Worm (Caenorhabditis elegans): ENCODE measurements around the gene F44D12.10.

Gene F44D12.10

ce11 chrIV:10036966-10037365 lies at the start of gene F44D12.10:
TSS of gene F44D12.10 (minus strand) at chrIV:10037066.
- no peak for TF ChIP-seq zip-5 (tag; optimal IDR thresholded peaks at IDR 0.05)
- no peak for TF ChIP-seq hlh-15 (tag; optimal IDR thresholded peaks at IDR 0.05)
- TF ChIP-seq ceh-2 (tag; optimal IDR thresholded peaks at IDR 0.05): no peak
- TF ChIP-seq dmd-4 (tag; optimal IDR thresholded peaks at IDR 0.05; ENCODE audit: borderline replicate concordance): no peak
- no peak for TF ChIP-seq hlh-8 (tag; optimal IDR thresholded peaks at IDR 0.05)
- no peak for TF ChIP-seq tbx-7 (tag; optimal IDR thresholded peaks at IDR 0.05)
- TF ChIP-seq unc-86 (tag; optimal IDR thresholded peaks at IDR 0.05): no peak
- no peak for TF ChIP-seq ceh-34 (tag; optimal IDR thresholded peaks at IDR 0.05)
- no peak for TF ChIP-seq hlh-30 (tag; optimal IDR thresholded peaks at IDR 0.05; ENCODE audit: insufficient read depth)
- TF ChIP-seq fkh-6 (tag; optimal IDR thresholded peaks at IDR 0.05): no peak
- no peak for TF ChIP-seq gmeb-2 (tag; optimal IDR thresholded peaks at IDR 0.05)
- no peak for TF ChIP-seq sdc-2 (tag; optimal IDR thresholded peaks at IDR 0.05)
- no peak for TF ChIP-seq pat-9 (tag; optimal IDR thresholded peaks at IDR 0.05)
- no peak for TF ChIP-seq lin-11 (tag; optimal IDR thresholded peaks at IDR 0.05)
- no peak for TF ChIP-seq pag-3 (tag; optimal IDR thresholded peaks at IDR 0.05; ENCODE audit: borderline replicate concordance)

DNA sequence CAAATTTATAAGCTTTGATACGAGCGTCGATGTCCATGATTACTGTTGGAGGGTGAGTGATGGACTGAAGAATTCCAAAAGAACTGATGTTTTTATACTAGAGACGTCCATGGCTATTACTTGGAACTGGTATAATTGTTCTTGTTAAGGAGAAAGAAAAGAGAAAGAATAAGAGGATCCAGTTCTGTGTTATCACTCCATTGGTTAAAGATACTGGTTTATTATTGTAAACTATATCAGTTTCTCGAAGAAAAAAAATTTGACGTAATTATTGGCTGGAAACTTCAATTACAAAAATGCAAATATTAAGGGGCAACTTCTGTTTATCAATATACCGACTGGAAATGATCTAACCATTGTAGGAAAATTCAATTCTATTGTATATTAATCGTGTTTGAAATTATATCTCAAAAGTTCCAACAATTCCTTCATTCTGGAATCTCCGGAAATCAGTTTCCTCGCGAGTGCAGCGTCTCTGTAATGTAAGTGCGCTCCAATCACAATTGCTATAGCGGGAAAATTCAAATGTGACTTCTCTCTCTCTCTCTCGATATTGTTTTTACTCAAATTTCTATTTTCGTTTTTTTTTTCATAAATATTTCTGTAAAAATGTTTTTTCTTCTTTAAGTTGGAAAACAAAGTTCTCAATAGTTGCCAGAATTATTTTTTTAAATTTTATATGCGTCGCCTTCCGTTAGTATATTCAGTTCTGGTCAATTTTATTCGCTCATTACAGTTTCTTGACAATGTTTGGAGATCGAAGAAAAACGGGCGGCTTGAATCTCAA lies 48.7 kb upstream of the F44D12.10 start, which contains the start of the genes col-2 and ndc-80:
Gene col-2, minus strand, starts transcription at position 51 of the 787 bp plus-strand sequence.
Gene ndc-80, plus strand, starts transcription at position 737 of the 787 bp plus-strand sequence.
- TF ChIP-seq ceh-31 (tag; optimal IDR thresholded peaks at IDR 0.05): peak; percentile 90
- peak; percentile 57 for TF ChIP-seq tbx-7 (tag; optimal IDR thresholded peaks at IDR 0.05)
- peak; percentile 83 for TF ChIP-seq tbx-2 (tag; optimal IDR thresholded peaks at IDR 0.05)
- TF ChIP-seq elt-2 (tag; optimal IDR thresholded peaks at IDR 0.05): no peak
- peak; percentile 51 for TF ChIP-seq nfya-1 (tag; optimal IDR thresholded peaks at IDR 0.05)
- no peak for TF ChIP-seq hlh-6 (tag; optimal IDR thresholded peaks at IDR 0.05)
- peak; percentile 64 for TF ChIP-seq fax-1 (tag; optimal IDR thresholded peaks at IDR 0.05)
- peak; percentile 57 for TF ChIP-seq ceh-34 (tag; optimal IDR thresholded peaks at IDR 0.05)
- peak; percentile 49 for TF ChIP-seq zip-5 (tag; optimal IDR thresholded peaks at IDR 0.05)
- peak; percentile 67 for TF ChIP-seq ceh-2 (tag; optimal IDR thresholded peaks at IDR 0.05)
- peak; percentile 55 for TF ChIP-seq unc-42 (tag; optimal IDR thresholded peaks at IDR 0.05)
- TF ChIP-seq lim-6 (tag; optimal IDR thresholded peaks at IDR 0.05): peak; percentile 33
- no peak for TF ChIP-seq lin-11 (tag; optimal IDR thresholded peaks at IDR 0.05)
- peak; percentile 36 for TF ChIP-seq fkh-6 (tag; optimal IDR thresholded peaks at IDR 0.05)
- TF ChIP-seq ceh-22 (tag; optimal IDR thresholded peaks at IDR 0.05): no peak
- peak; percentile 63 for TF ChIP-seq C08G9.2 (tag; optimal IDR thresholded peaks at IDR 0.05)
- TF ChIP-seq ets-4 (tag; optimal IDR thresholded peaks at IDR 0.05): peak; percentile 72
- TF ChIP-seq ref-2 (tag; optimal IDR thresholded peaks at IDR 0.05): peak; percentile 48
- peak; percentile 25 for TF ChIP-seq rnt-1 (tag; optimal IDR thresholded peaks at IDR 0.05)

DNA sequence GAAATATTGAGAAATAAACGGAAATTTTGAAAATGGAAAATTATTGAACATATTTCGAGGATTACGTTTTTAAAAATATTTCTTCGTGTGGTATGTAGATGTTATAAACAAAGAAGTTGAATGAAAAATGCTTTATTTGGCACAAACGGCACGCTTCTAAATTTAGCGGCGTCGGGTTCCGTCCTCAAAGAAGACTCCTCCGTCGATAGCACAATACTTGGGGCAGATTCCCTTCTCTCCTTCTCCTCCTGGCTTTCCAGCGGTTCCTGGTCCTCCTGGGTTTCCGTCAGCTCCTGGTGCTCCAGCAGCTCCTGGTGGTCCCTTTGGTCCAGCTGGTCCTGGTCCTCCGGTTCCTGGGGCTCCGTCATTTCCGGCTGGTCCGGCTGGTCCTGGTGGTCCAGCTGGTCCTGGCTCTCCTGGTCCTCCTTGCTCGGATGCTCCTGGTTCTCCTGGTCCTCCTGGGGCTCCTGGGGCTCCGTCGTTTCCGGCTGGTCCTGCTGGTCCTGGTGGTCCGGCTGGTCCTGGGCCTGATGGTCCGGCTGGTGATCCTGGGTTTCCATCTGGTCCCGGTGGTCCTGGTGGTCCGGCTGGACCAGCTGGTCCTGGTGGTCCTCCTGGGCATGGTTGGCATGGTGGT lies 47.6 kb upstream of the F44D12.10 start, which contains the start of gene W01B6.8:
Gene W01B6.8, minus strand, starts transcription at position 51 of the 637 bp plus-strand sequence.
- TF ChIP-seq ceh-22 (tag; optimal IDR thresholded peaks at IDR 0.05): no peak
- peak; percentile 2 for TF ChIP-seq elt-4 (tag; optimal IDR thresholded peaks at IDR 0.05)
- no peak for TF ChIP-seq ceh-2 (tag; optimal IDR thresholded peaks at IDR 0.05)
- TF ChIP-seq pha-2 (tag; optimal IDR thresholded peaks at IDR 0.05): no peak
- TF ChIP-seq mec-3 (tag; optimal IDR thresholded peaks at IDR 0.05; ENCODE audit: borderline replicate concordance): no peak
- TF ChIP-seq nhr-11 (tag; optimal IDR thresholded peaks at IDR 0.05): no peak
- TF ChIP-seq pax-1 (tag; optimal IDR thresholded peaks at IDR 0.05): no peak
- TF ChIP-seq pat-9 (tag; optimal IDR thresholded peaks at IDR 0.05): no peak
- TF ChIP-seq K09A11.1 (tag; optimal IDR thresholded peaks at IDR 0.05; ENCODE audit: insufficient read depth): no peak
- no peak for TF ChIP-seq ceh-6 (GFP tag; optimal IDR thresholded peaks at IDR 0.05)
- TF ChIP-seq fkh-6 (tag; optimal IDR thresholded peaks at IDR 0.05): no peak
- TF ChIP-seq ceh-9 (tag; optimal IDR thresholded peaks at IDR 0.05): no peak
- peak; percentile 9 for TF ChIP-seq syd-9 (tag; optimal IDR thresholded peaks at IDR 0.05)
- no peak for TF ChIP-seq ceh-14 (tag; optimal IDR thresholded peaks at IDR 0.05)
- no peak for TF ChIP-seq T23F11.4 (GFP tag; optimal IDR thresholded peaks at IDR 0.05)
